Worm (Caenorhabditis elegans) whole organism, late embryonic: ENCODE results near the gene unc-62.

Experiments used
- C38D4.7 ChIP-seq: fragments of 200-800 bp; sonication (Bioruptor generic); optimal IDR thresholded peaks from 2 replicates; lab custom pipeline; 2018; ENCODE audit warnings: mild to moderate bottlenecking, missing genetic modification characterization, moderate library complexity, missing compliant biosample characterization
- ama-1 ChIP-seq: fragments of 150-350 bp; optimal IDR thresholded peaks from 2 replicates; lab custom pipeline; 2014
- ceh-14 ChIP-seq: sonication (generic microtip); optimal IDR thresholded peaks from 2 replicates; lab custom pipeline; 2016; ENCODE audit warnings: missing genotype, missing genetic modification characterization, missing compliant biosample characterization
- ceh-18 ChIP-seq: sonication (generic microtip); optimal IDR thresholded peaks from 2 replicates; lab custom pipeline; 2016; ENCODE audit warnings: missing genetic modification characterization, missing compliant biosample characterization
- ceh-19 ChIP-seq: fragments of 200-800 bp; sonication (Bioruptor generic); optimal IDR thresholded peaks from 2 replicates; lab custom pipeline; 2018; ENCODE audit warnings: mild to moderate bottlenecking, missing genetic modification characterization, missing compliant biosample characterization
- ceh-30 ChIP-seq: fragments of 150-350 bp; optimal IDR thresholded peaks from 2 replicates; lab custom pipeline; 2014; ENCODE audit warnings: missing biosample characterization, missing genetic modification characterization
- fkh-10 ChIP-seq: fragments of 150-350 bp; optimal IDR thresholded peaks from 2 replicates; lab custom pipeline; 2014; ENCODE audit warnings: missing biosample characterization, missing genetic modification reagents, missing genetic modification characterization
- hlh-30 ChIP-seq: sonication (generic microtip); optimal IDR thresholded peaks from 2 replicates; lab custom pipeline; 2017; ENCODE audit warnings: antibody characterized with exemption, missing genetic modification characterization, missing compliant biosample characterization; ENCODE audit not compliant: insufficient read depth
- nhr-11 ChIP-seq: fragments of 150-350 bp; optimal IDR thresholded peaks from 2 replicates; lab custom pipeline; 2014; ENCODE audit warnings: missing biosample characterization, missing genetic modification characterization
- pha-4 ChIP-seq: fragments of 150-350 bp; optimal IDR thresholded peaks from 2 replicates; lab custom pipeline; 2018; ENCODE audit warnings: missing biosample characterization, missing genetic modification reagents, missing genetic modification characterization
- pqm-1 ChIP-seq: sonication (generic microtip); optimal IDR thresholded peaks from 2 replicates; lab custom pipeline; 2016; ENCODE audit warnings: missing genetic modification characterization, missing compliant biosample characterization
- sox-4 ChIP-seq: sonication (generic microtip); optimal IDR thresholded peaks from 2 replicates; lab custom pipeline; 2017; ENCODE audit warnings: mild to moderate bottlenecking, missing genetic modification characterization, inconsistent platforms, missing compliant biosample characterization
- tbx-2 ChIP-seq: sonication (generic microtip); optimal IDR thresholded peaks from 2 replicates; lab custom pipeline; 2016; ENCODE audit warnings: missing genetic modification characterization, missing compliant biosample characterization
- unc-86 ChIP-seq: sonication (generic microtip); optimal IDR thresholded peaks from 2 replicates; lab custom pipeline; 2016; ENCODE audit warnings: missing genetic modification characterization, missing compliant biosample characterization

DNA sequence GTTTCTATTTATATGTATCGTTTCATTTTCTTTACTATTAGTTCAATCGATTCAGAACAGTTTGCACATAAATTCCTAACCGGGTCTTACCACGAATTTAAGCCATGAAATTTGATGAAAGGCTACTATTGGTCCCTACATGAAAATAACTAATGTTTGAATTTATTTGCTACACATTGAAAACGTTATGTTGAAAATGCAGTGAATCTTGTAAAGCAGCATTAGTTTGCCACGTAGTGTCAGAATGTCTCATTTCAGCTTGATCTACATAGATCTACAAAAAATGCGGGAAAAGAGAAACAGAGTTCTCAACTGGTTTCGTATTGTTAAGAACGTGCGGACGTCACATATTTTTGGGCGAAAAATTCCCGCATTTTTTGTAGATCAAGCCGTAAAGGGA lies 11.5 kb downstream of the unc-62 start:
- TF ChIP-seq ceh-30 (tag; lab: Kevin White, UChicago) (no peak), pqm-1 (tag; lab: Kevin White, UChicago) (no peak), ceh-14 (tag; lab: Kevin White, UChicago) (no peak), pha-4 (tag; lab: Kevin White, UChicago) (no peak), ama-1 (lab: Kevin White, UChicago) (no peak), ceh-18 (tag; lab: Kevin White, UChicago) (no peak), sox-4 (tag; lab: Kevin White, UChicago) (no peak), C38D4.7 (GFP tag; lab: Kevin White, UChicago) (no peak), unc-86 (tag; lab: Kevin White, UChicago) (no peak), tbx-2 (tag; lab: Kevin White, UChicago) (no peak), hlh-30 (tag; lab: Kevin White, UChicago) (no peak), ceh-19 (GFP tag; lab: Kevin White, UChicago) (no peak), fkh-10 (GFP tag; lab: Kevin White, UChicago) (no peak), nhr-11 (no peak)
